Fruit fly (Drosophila melanogaster) whole organism, pupa: ENCODE measurements around the gene CG2604.

Experiments used
- CG12605 ChIP-seq: fragments of 200-800 bp; sonication (Bioruptor generic); IDR thresholded peaks from 2 replicates; pipeline ENCODE4 v1.3.6; 2022; ENCODE audit warnings: missing biosample characterization, missing genetic modification characterization
- CG14655 ChIP-seq: fragments of 200-800 bp; sonication (Bioruptor generic); optimal IDR thresholded peaks from 3 replicates; lab custom pipeline; 2017; ENCODE audit warnings: mild to moderate bottlenecking, missing biosample characterization, missing genetic modification reagents, missing genetic modification characterization
- CG17806 ChIP-seq: fragments of 200-800 bp; sonication (Bioruptor generic); optimal IDR thresholded peaks from 2 replicates; lab custom pipeline; 2018; ENCODE audit warnings: missing biosample characterization, mild to moderate bottlenecking, missing genetic modification characterization, moderate library complexity
- CG4496 ChIP-seq: fragments of 200-800 bp; sonication (Bioruptor generic); IDR thresholded peaks from 3 replicates; pipeline ENCODE4 v1.3.6; 2022; ENCODE audit warnings: missing biosample characterization, missing genetic modification characterization
- D1 ChIP-seq: fragments of 200-800 bp; sonication (Bioruptor generic); optimal IDR thresholded peaks from 2 replicates; lab custom pipeline; 2018; ENCODE audit warnings: missing biosample characterization, mild to moderate bottlenecking, missing genetic modification characterization, moderate library complexity
- Ets98B ChIP-seq: fragments of 200-800 bp; sonication (Bioruptor generic); IDR thresholded peaks from 2 replicates; pipeline ENCODE4 v1.3.6; 2022; ENCODE audit warnings: missing biosample characterization, missing genetic modification characterization
- Snoo ChIP-seq: fragments of 200-800 bp; sonication (Bioruptor generic); optimal IDR thresholded peaks from 3 replicates; lab custom pipeline; 2017; ENCODE audit warnings: missing biosample characterization, mild to moderate bottlenecking, missing genetic modification characterization, inconsistent platforms

DNA sequence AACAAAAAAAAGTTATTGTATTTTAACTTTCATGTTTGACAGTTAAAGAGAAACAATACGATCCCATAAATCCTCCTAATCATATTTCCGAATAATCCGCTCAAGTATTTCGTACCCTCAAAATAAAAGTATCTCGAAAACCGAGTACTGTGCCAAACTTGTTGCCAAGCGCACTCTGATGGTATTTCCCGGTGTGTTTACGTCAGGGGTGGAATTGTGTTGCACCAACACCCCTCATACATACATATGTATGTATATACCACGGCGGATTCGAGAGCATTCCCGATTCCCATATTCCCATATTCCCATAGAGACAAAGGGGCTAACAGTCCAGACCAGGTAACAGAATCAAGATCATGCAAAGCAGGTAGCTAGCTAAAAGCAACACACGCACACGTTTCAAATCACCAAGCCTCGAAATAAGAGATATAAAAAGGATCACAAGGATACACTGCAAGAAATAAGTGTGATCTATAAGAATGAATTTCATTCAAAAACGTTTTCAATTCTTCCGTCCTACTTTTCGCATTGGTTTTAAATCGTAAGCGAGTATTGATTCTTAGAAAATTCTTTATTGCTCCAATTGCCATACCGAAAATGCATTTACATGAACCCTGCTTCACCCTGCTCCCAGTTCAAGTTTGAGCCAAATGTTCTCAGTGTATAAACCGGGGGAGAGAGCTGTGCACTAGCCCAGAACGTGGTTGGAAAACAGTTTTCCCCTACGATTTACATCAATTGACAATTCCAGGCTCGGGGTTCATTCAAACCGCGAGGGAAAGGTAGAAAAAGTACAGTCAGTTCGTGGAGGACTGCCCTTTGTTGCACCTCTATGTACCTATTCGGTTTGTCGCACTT lies 11.0 kb downstream of the CG2604 start:
- no peak for TF ChIP-seq Ets98B (GFP tag; lab: Robert Waterston, UW)
- TF ChIP-seq CG17806 (tag; lab: Kevin White, UChicago): peak; percentile 72
- TF ChIP-seq CG4496: peak; percentile 48; the same call in 1 of the 3 replicates
- TF ChIP-seq Snoo: no peak
- TF ChIP-seq CG14655 (GFP tag; lab: Kevin White, UChicago): peak; percentile 63
- no peak for TF ChIP-seq CG12605 (GFP tag; lab: Robert Waterston, UW)
- no peak for TF ChIP-seq D1 (tag; lab: Kevin White, UChicago)
